Worm (Caenorhabditis elegans) whole organism, young adult: ENCODE measurements around the gene F53B3.5.

Experiments used
- B0336.3 ChIP-seq: fragments of 200-800 bp; sonication (Bioruptor generic); IDR thresholded peaks from 2 replicates; pipeline ENCODE4 v1.3.6; 2022; ENCODE audit warnings: missing genetic modification characterization, missing compliant biosample characterization
- F10E7.11 ChIP-seq: sonication (generic microtip); optimal IDR thresholded peaks from 2 replicates; lab custom pipeline; 2017; ENCODE audit warnings: mild to moderate bottlenecking, missing genetic modification characterization, moderate library complexity, missing compliant biosample characterization
- ama-1 ChIP-seq, 3 experiments: fragments of 150-350 bp in 1 of 3; sonication (generic microtip) in 2 of 3; optimal IDR thresholded peaks; 2 replicates each; lab custom pipeline; 2014 to 2018; ENCODE audit warnings: missing biosample characterization in 2 of 3, missing genetic modification characterization in 2 of 3, missing genetic modification reagents in 2 of 3
- athp-1 ChIP-seq: sonication (generic microtip); optimal IDR thresholded peaks from 2 replicates; lab custom pipeline; 2017; ENCODE audit warnings: mild to moderate bottlenecking, missing genetic modification characterization, missing compliant biosample characterization
- bed-1 ChIP-seq: fragments of 200-800 bp; sonication (Bioruptor generic); IDR thresholded peaks from 2 replicates; pipeline ENCODE4 v1.3.6; 2022; ENCODE audit warnings: missing genetic modification reagents, missing genetic modification characterization, missing compliant biosample characterization
- hlh-26 ChIP-seq: fragments of 200-800 bp; sonication (Bioruptor generic); conservative IDR thresholded peaks from 2 replicates; pipeline ENCODE4 v1.3.6; 2022; ENCODE audit warnings: missing genetic modification reagents, missing genetic modification characterization, missing compliant biosample characterization
- lin-35 ChIP-seq, 3 experiments: fragments of 150-350 bp in 2 of 3; sonication (generic microtip) in 1 of 3; optimal IDR thresholded peaks; 2 replicates each; lab custom pipeline; 2014 to 2018; ENCODE audit warnings: missing biosample characterization in 3 of 3, missing genetic modification characterization in 3 of 3, missing genetic modification reagents in 3 of 3
- nfyb-1 ChIP-seq: fragments of 200-800 bp; sonication (Bioruptor generic); IDR thresholded peaks from 2 replicates; pipeline ENCODE4 v1.3.6; 2022; ENCODE audit warnings: missing genetic modification reagents, missing genetic modification characterization, missing compliant biosample characterization
- repo-1 ChIP-seq: sonication (generic microtip); optimal IDR thresholded peaks from 2 replicates; lab custom pipeline; 2017; ENCODE audit warnings: mild to moderate bottlenecking, missing genetic modification characterization, missing compliant biosample characterization
- tbp1 ChIP-seq: fragments of 200-800 bp; sonication (Bioruptor generic); optimal IDR thresholded peaks from 2 replicates; lab custom pipeline; 2018; ENCODE audit warnings: mild to moderate bottlenecking, missing genetic modification characterization, missing compliant biosample characterization
- tbx-9 ChIP-seq: sonication (generic microtip); optimal IDR thresholded peaks from 2 replicates; lab custom pipeline; 2016; ENCODE audit warnings: borderline replicate concordance, missing genetic modification characterization, inconsistent platforms, missing compliant biosample characterization

DNA sequence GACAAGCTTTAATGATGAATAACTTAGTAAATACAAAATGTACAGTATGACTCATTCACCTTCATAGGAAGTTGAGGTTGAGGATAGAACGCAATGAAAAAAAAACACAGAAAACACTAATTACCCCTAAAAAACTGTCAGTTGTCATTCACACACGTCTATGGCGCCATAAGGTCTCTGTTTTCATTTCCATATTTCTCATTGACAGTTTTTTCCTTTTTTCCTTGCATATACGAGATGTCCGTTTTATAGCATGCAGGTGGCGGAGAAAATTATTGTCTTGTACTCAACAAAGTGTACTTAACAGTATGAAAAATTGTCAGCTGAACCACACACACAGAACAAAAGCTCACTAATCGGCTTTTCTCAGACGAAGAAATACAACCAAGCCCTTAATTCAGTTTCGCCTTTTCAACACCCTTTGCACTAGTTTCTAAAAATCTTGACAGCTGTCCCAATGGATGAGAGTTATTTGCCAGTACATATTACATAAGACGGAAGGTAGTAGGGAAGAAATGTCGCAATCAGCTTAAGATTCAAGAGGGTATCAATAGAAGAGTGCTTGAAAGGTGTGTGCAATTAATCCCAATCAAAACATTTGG, 43.3 kb upstream of the F53B3.5 start:
- no peak for TF ChIP-seq B0336.3 (GFP tag; lab: Robert Waterston, UW)
- TF ChIP-seq athp-1 (tag; lab: Kevin White, UChicago) = no peak
- TF ChIP-seq ama-1 (optimal IDR thresholded peaks at IDR 0.05; lab: Kevin White, UChicago) = no peak
- TF ChIP-seq ama-1 (GFP tag; optimal IDR thresholded peaks at IDR 0.05; lab: Kevin White, UChicago) = no peak
- TF ChIP-seq nfyb-1 (GFP tag; lab: Robert Waterston, UW) = no peak
- no peak for TF ChIP-seq hlh-26 (GFP tag; lab: Robert Waterston, UW)
- TF ChIP-seq tbx-9 (tag; lab: Kevin White, UChicago) = no peak
- no peak for TF ChIP-seq tbp1 (GFP tag; lab: Kevin White, UChicago)
- TF ChIP-seq repo-1 (tag; lab: Kevin White, UChicago) = no peak
- no peak for TF ChIP-seq F10E7.11
- no peak for TF ChIP-seq lin-35 (GFP tag; optimal IDR thresholded peaks at IDR 0.05; lab: Kevin White, UChicago)
- no peak for TF ChIP-seq bed-1 (GFP tag; lab: Robert Waterston, UW)
